Fruit fly (Drosophila melanogaster) whole organism, embryonic: ENCODE results near the gene CG31313.

Experiments used
- Ada2b ChIP-seq: fragments of 200-800 bp; sonication (Bioruptor generic); IDR thresholded peaks from 2 replicates; pipeline ENCODE4 v1.3.6; 2022; ENCODE audit warnings: missing biosample characterization, missing genetic modification characterization
- Antp ChIP-seq: fragments of 200-800 bp; sonication (Bioruptor generic); optimal IDR thresholded peaks from 3 replicates; lab custom pipeline; 2016; ENCODE audit warnings: missing biosample characterization, missing genetic modification characterization
- B-H2 ChIP-seq: fragments of 200-800 bp; sonication (Bioruptor generic); optimal IDR thresholded peaks from 2 replicates; lab custom pipeline; 2018; ENCODE audit warnings: missing biosample characterization, mild to moderate bottlenecking, missing genetic modification characterization
- CG10543 ChIP-seq: fragments of 200-800 bp; sonication (Bioruptor generic); optimal IDR thresholded peaks from 3 replicates; lab custom pipeline; 2017; ENCODE audit warnings: missing biosample characterization, mild to moderate bottlenecking, missing genetic modification characterization, moderate library complexity
- CG10959 ChIP-seq: fragments of 200-800 bp; sonication (Bioruptor generic); IDR thresholded peaks from 2 replicates; pipeline ENCODE4 v1.3.6; 2022; ENCODE audit warnings: missing biosample characterization, missing genetic modification characterization
- CG14965 ChIP-seq: fragments of 200-800 bp; sonication (Bioruptor generic); optimal IDR thresholded peaks from 2 replicates; lab custom pipeline; 2016; ENCODE audit warnings: missing biosample characterization, missing genetic modification characterization, borderline replicate concordance
- CG1529 ChIP-seq: fragments of 200-800 bp; sonication (Bioruptor generic); optimal IDR thresholded peaks from 3 replicates; lab custom pipeline; 2018; ENCODE audit warnings: missing biosample characterization, missing genetic modification characterization
- CG16863 ChIP-seq: fragments of 200-800 bp; sonication (Bioruptor generic); optimal IDR thresholded peaks from 3 replicates; lab custom pipeline; 2016; ENCODE audit warnings: missing biosample characterization, missing genetic modification characterization
- CG17829 ChIP-seq: fragments of 200-800 bp; optimal IDR thresholded peaks from 2 replicates; lab custom pipeline; 2019; ENCODE audit warnings: missing biosample characterization, mild to moderate bottlenecking, missing genetic modification characterization, moderate library complexity
- CG1792 ChIP-seq: fragments of 200-800 bp; sonication (Bioruptor generic); optimal IDR thresholded peaks from 2 replicates; lab custom pipeline; 2016; ENCODE audit warnings: missing biosample characterization, missing genetic modification characterization
- CG2120 ChIP-seq: fragments of 200-800 bp; sonication (Bioruptor generic); optimal IDR thresholded peaks from 3 replicates; lab custom pipeline; 2016; ENCODE audit warnings: missing biosample characterization, missing genetic modification characterization
- CG30020 ChIP-seq: fragments of 200-800 bp; optimal IDR thresholded peaks from 2 replicates; lab custom pipeline; 2019; ENCODE audit warnings: missing biosample characterization, mild to moderate bottlenecking, missing genetic modification characterization, moderate library complexity
- CG3281 ChIP-seq: fragments of 200-800 bp; sonication (Bioruptor generic); optimal IDR thresholded peaks from 3 replicates; lab custom pipeline; 2017; ENCODE audit warnings: missing biosample characterization, mild to moderate bottlenecking, missing genetic modification characterization
- CG3407 ChIP-seq: fragments of 200-800 bp; sonication (Bioruptor generic); optimal IDR thresholded peaks from 2 replicates; lab custom pipeline; 2018; ENCODE audit warnings: missing biosample characterization, mild to moderate bottlenecking, missing genetic modification characterization
- CG34422 ChIP-seq: fragments of 200-800 bp; sonication (Bioruptor generic); IDR thresholded peaks from 3 replicates; pipeline ENCODE4 v1.3.6; 2022; ENCODE audit warnings: missing biosample characterization, missing genetic modification characterization
- CG42726 ChIP-seq: fragments of 200-800 bp; sonication (Bioruptor generic); IDR thresholded peaks from 2 replicates; pipeline ENCODE4 v1.3.6; 2022; ENCODE audit warnings: missing biosample characterization, missing genetic modification characterization; ENCODE audit not compliant: partially characterized antibody
- CG5953 ChIP-seq: fragments of 200-800 bp; sonication (Bioruptor generic); IDR thresholded peaks from 2 replicates; pipeline ENCODE4 v1.3.6; 2022; ENCODE audit warnings: missing biosample characterization, missing genetic modification characterization
- CG6689 ChIP-seq: fragments of 200-800 bp; sonication (Bioruptor generic); IDR thresholded peaks from 2 replicates; pipeline ENCODE4 v1.3.6; 2022; ENCODE audit warnings: missing biosample characterization, missing genetic modification characterization
- CG8388 ChIP-seq: fragments of 200-800 bp; sonication (Bioruptor generic); optimal IDR thresholded peaks from 2 replicates; lab custom pipeline; 2019; ENCODE audit warnings: missing biosample characterization, mild to moderate bottlenecking, missing genetic modification characterization, moderate library complexity
- Chrac-16 ChIP-seq: fragments of 200-800 bp; sonication (Bioruptor generic); optimal IDR thresholded peaks from 3 replicates; lab custom pipeline; 2016; ENCODE audit warnings: missing biosample characterization, missing genetic modification characterization
- D19A ChIP-seq: fragments of 200-800 bp; optimal IDR thresholded peaks from 3 replicates; lab custom pipeline; 2019; ENCODE audit warnings: missing biosample characterization, mild to moderate bottlenecking, missing genetic modification characterization, moderate library complexity
- Ets65A ChIP-seq: fragments of 200-800 bp; sonication (Bioruptor generic); peaks from one replicate; lab custom pipeline; 2016; ENCODE audit warnings: missing biosample characterization, missing genetic modification characterization
- Fer2 ChIP-seq: fragments of 200-800 bp; sonication (Bioruptor generic); optimal IDR thresholded peaks from 2 replicates; lab custom pipeline; 2018; ENCODE audit warnings: missing biosample characterization, mild to moderate bottlenecking, missing genetic modification characterization, moderate library complexity
- HHEX ChIP-seq: fragments of 200-800 bp; sonication (Bioruptor generic); optimal IDR thresholded peaks from 3 replicates; lab custom pipeline; 2017; ENCODE audit warnings: missing biosample characterization, mild to moderate bottlenecking, missing genetic modification characterization, missing genetic modification reagents
- HLH4C ChIP-seq: fragments of 200-800 bp; sonication (Bioruptor generic); IDR thresholded peaks from 3 replicates; pipeline ENCODE4 v1.3.6; 2022; ENCODE audit warnings: missing biosample characterization, missing genetic modification characterization; ENCODE audit not compliant: partially characterized antibody
- NC2α ChIP-seq: fragments of 200-800 bp; sonication (Bioruptor generic); optimal IDR thresholded peaks from 2 replicates; lab custom pipeline; 2016; ENCODE audit warnings: missing biosample characterization, missing genetic modification characterization
- Oaz ChIP-seq: fragments of 200-800 bp; sonication (Bioruptor generic); IDR thresholded peaks from 2 replicates; pipeline ENCODE4 v1.3.6; 2022; ENCODE audit warnings: missing biosample characterization, missing genetic modification characterization
- Pdp1 ChIP-seq, 2 experiments: fragments of 200-800 bp; sonication (Bioruptor generic); optimal IDR thresholded peaks; 3 replicates each; lab custom pipeline; 2016; ENCODE audit warnings: missing biosample characterization in 2 of 2, missing genetic modification characterization in 2 of 2, mild to moderate bottlenecking in 1 of 2, moderate library complexity in 1 of 2
- Trl ChIP-seq, 3 experiments: fragments of >200 bp in 2 of 3; fragments of 200-800 bp in 1 of 3; sonication (Bioruptor generic) in 1 of 3; optimal IDR thresholded peaks; 2 replicates in 1 of 3; 3 replicates in 2 of 3; lab custom pipeline; 2016 to 2017; ENCODE audit warnings: missing biosample characterization in 1 of 3, missing genetic modification characterization in 1 of 3
- ap ChIP-seq: fragments of 200-800 bp; sonication (Bioruptor generic); IDR thresholded peaks from 2 replicates; pipeline ENCODE4 v1.3.6; 2022; ENCODE audit warnings: missing biosample characterization, missing genetic modification characterization
- br ChIP-seq: fragments of >200 bp; optimal IDR thresholded peaks from 2 replicates; lab custom pipeline; 2017
- bsh ChIP-seq, 2 experiments: fragments of 200-800 bp; sonication (Bioruptor generic); optimal IDR thresholded peaks; 2 replicates each; lab custom pipeline; 2017 to 2018; ENCODE audit warnings: mild to moderate bottlenecking in 2 of 2, missing biosample characterization in 2 of 2, missing genetic modification characterization in 2 of 2, moderate library complexity in 1 of 2
- cg ChIP-seq: fragments of 200-800 bp; sonication (Bioruptor generic); optimal IDR thresholded peaks from 3 replicates; lab custom pipeline; 2019; ENCODE audit warnings: missing biosample characterization, mild to moderate bottlenecking, missing genetic modification characterization, moderate library complexity
- chif ChIP-seq, 2 experiments: fragments of 200-800 bp; sonication (Bioruptor generic); optimal IDR thresholded peaks; 3 replicates each; lab custom pipeline; 2016; ENCODE audit warnings: missing biosample characterization in 2 of 2, missing genetic modification characterization in 2 of 2
- dmrt11E ChIP-seq: fragments of 200-800 bp; sonication (Bioruptor generic); optimal IDR thresholded peaks from 3 replicates; lab custom pipeline; 2018; ENCODE audit warnings: missing biosample characterization, mild to moderate bottlenecking, missing genetic modification characterization, moderate library complexity
- dmrt99B ChIP-seq: fragments of 200-800 bp; sonication (Bioruptor generic); optimal IDR thresholded peaks from 2 replicates; lab custom pipeline; 2018; ENCODE audit warnings: missing biosample characterization, mild to moderate bottlenecking, missing genetic modification characterization, moderate library complexity
- esg ChIP-seq: fragments of 200-800 bp; sonication (Bioruptor generic); conservative IDR thresholded peaks from 2 replicates; pipeline ENCODE4 v1.3.6; 2022; ENCODE audit warnings: missing biosample characterization, missing genetic modification characterization
- fd102C ChIP-seq: fragments of 200-800 bp; sonication (Bioruptor generic); optimal IDR thresholded peaks from 2 replicates; lab custom pipeline; 2018; ENCODE audit warnings: missing biosample characterization, mild to moderate bottlenecking, missing genetic modification characterization, moderate library complexity
- ind ChIP-seq: fragments of 200-800 bp; sonication (Bioruptor generic); optimal IDR thresholded peaks from 3 replicates; lab custom pipeline; 2016; ENCODE audit warnings: missing biosample characterization, missing genetic modification characterization
- lab ChIP-seq: fragments of 200-800 bp; sonication (Bioruptor generic); optimal IDR thresholded peaks from 3 replicates; lab custom pipeline; 2017; ENCODE audit warnings: missing biosample characterization, missing genetic modification characterization, mild to moderate bottlenecking, moderate library complexity, missing genetic modification reagents
- lola ChIP-seq, 3 experiments: fragments of >200 bp in 2 of 3; fragments of 200-800 bp in 1 of 3; sonication (Bioruptor generic) in 1 of 3; optimal IDR thresholded peaks; 2 replicates each; lab custom pipeline; 2017 to 2019; ENCODE audit warnings: missing biosample characterization in 3 of 3, missing genetic modification characterization in 3 of 3, mild to moderate bottlenecking in 1 of 3, moderate library complexity in 1 of 3
- mld ChIP-seq: fragments of 200-800 bp; sonication (Bioruptor generic); IDR thresholded peaks from 3 replicates; pipeline ENCODE4 v1.3.6; 2022; ENCODE audit warnings: missing biosample characterization, missing genetic modification characterization; ENCODE audit not compliant: partially characterized antibody
- peb ChIP-seq: fragments of 200-800 bp; sonication (Bioruptor generic); IDR thresholded peaks from 2 replicates; pipeline ENCODE4 v1.3.6; 2022; ENCODE audit warnings: missing biosample characterization, missing genetic modification characterization
- prd ChIP-seq, 3 experiments: fragments of >200 bp in 2 of 3; fragments of 200-800 bp in 1 of 3; sonication (Bioruptor generic) in 1 of 3; optimal IDR thresholded peaks in 2 of 3; IDR thresholded peaks in 1 of 3; 2 replicates in 2 of 3; 3 replicates in 1 of 3; pipeline versions ENCODE4 v1.3.6 to Lab custom; 2017 to 2022; ENCODE audit warnings: missing biosample characterization in 1 of 3, missing genetic modification characterization in 1 of 3
- pum ChIP-seq: fragments of 200-800 bp; sonication (Bioruptor generic); optimal IDR thresholded peaks from 2 replicates; lab custom pipeline; 2016; ENCODE audit warnings: missing biosample characterization, missing genetic modification characterization
- slp2 ChIP-seq: fragments of 200-800 bp; sonication (Bioruptor generic); optimal IDR thresholded peaks from 2 replicates; lab custom pipeline; 2016; ENCODE audit warnings: missing biosample characterization, missing genetic modification characterization
- tll ChIP-seq, 2 experiments: fragments of 200-800 bp in 1 of 2; fragments of >200 bp in 1 of 2; sonication (Bioruptor generic) in 1 of 2; optimal IDR thresholded peaks; 2 replicates each; lab custom pipeline; 2017 to 2019; ENCODE audit warnings: missing biosample characterization in 2 of 2, missing genetic modification characterization in 2 of 2, mild to moderate bottlenecking in 1 of 2, moderate library complexity in 1 of 2
- vvl ChIP-seq: fragments of 200-800 bp; sonication (Bioruptor generic); IDR thresholded peaks from 2 replicates; pipeline ENCODE4 v1.3.6; 2022; ENCODE audit warnings: missing biosample characterization, missing genetic modification characterization
- zen ChIP-seq: fragments of 200-800 bp; sonication (Bioruptor generic); optimal IDR thresholded peaks from 3 replicates; lab custom pipeline; 2018; ENCODE audit warnings: missing biosample characterization, mild to moderate bottlenecking, missing genetic modification characterization, moderate library complexity

The CG31313 gene

dm6 chr3R:14589483-14589882, 22.3 kb upstream of the CG31313 start (continued):
- TF ChIP-seq dmrt99B (tag; lab: Kevin White, UChicago): no peak
- TF ChIP-seq CG10543: no peak
- TF ChIP-seq peb (GFP tag; lab: Robert Waterston, UW): no peak
- TF ChIP-seq CG5953: no peak
- no peak for TF ChIP-seq B-H2 (GFP tag; lab: Kevin White, UChicago)
- peak; percentile 39 for TF ChIP-seq CG17829 (tag; lab: Kevin White, UChicago)
- TF ChIP-seq CG8388 (GFP tag; lab: Kevin White, UChicago): peak; percentile 14
- TF ChIP-seq pum: no peak
- TF ChIP-seq CG3281 (GFP tag; lab: Kevin White, UChicago): no peak
- no peak for TF ChIP-seq CG42726 (GFP tag; lab: Robert Waterston, UW)
- TF ChIP-seq HLH4C: no peak
- TF ChIP-seq zen: peak; percentile 31
- no peak for TF ChIP-seq ap (GFP tag; lab: Robert Waterston, UW)
- no peak for TF ChIP-seq prd (optimal IDR thresholded peaks at IDR 0.05; lab: Kevin White, UChicago)
- peak; percentile 69; the same call in 2 of the 3 replicates for TF ChIP-seq prd (GFP tag; IDR thresholded peaks at IDR 0.05; lab: Robert Waterston, UW)
- no peak for TF ChIP-seq CG16863 (GFP tag; lab: Kevin White, UChicago)
- no peak for TF ChIP-seq br
- TF ChIP-seq CG14965 (GFP tag; lab: Kevin White, UChicago): no peak
- TF ChIP-seq cg (GFP tag; lab: Kevin White, UChicago): no peak
- peak; percentile 74 for TF ChIP-seq dmrt11E (tag; lab: Kevin White, UChicago)
- no peak for TF ChIP-seq NC2α
- TF ChIP-seq ind: no peak
- TF ChIP-seq Ets65A (GFP tag; lab: Kevin White, UChicago): peak; percentile 89
- TF ChIP-seq Antp (GFP tag; lab: Kevin White, UChicago): no peak
- TF ChIP-seq CG30020 (tag; lab: Kevin White, UChicago): no peak
- TF ChIP-seq chif (GFP tag; optimal IDR thresholded peaks at IDR 0.05; lab: Kevin White, UChicago): peak; percentile 20 to 25
- no peak for TF ChIP-seq Oaz (GFP tag; lab: Robert Waterston, UW)
- no peak for TF ChIP-seq slp2 (GFP tag; lab: Kevin White, UChicago)
- no peak for TF ChIP-seq mld (GFP tag; lab: Robert Waterston, UW)
- TF ChIP-seq HHEX (GFP tag; lab: Kevin White, UChicago): no peak
- TF ChIP-seq CG10959: peak; percentile 51
- TF ChIP-seq lola (GFP tag; optimal IDR thresholded peaks at IDR 0.05; lab: Kevin White, UChicago): peak in 1 of 3 experiments; percentile 39
- peak; percentile 3 for TF ChIP-seq D19A (tag; lab: Kevin White, UChicago)
- TF ChIP-seq tll (GFP tag; optimal IDR thresholded peaks at IDR 0.05; lab: Kevin White, UChicago): peak in 1 of 2 experiments; percentile 16
- TF ChIP-seq esg (GFP tag; lab: Robert Waterston, UW): no peak
- TF ChIP-seq bsh (GFP tag; optimal IDR thresholded peaks at IDR 0.05; lab: Kevin White, UChicago): peak in 1 of 2 experiments; percentile 37
- TF ChIP-seq Pdp1 (GFP tag; optimal IDR thresholded peaks at IDR 0.05; lab: Kevin White, UChicago): peak in 1 of 2 experiments; percentile 85
- no peak for TF ChIP-seq CG3407
- TF ChIP-seq fd102C (GFP tag; lab: Kevin White, UChicago): peak; percentile 19
- no peak for TF ChIP-seq Fer2
- TF ChIP-seq CG1529 (GFP tag; lab: Kevin White, UChicago): no peak
- no peak for TF ChIP-seq Trl (optimal IDR thresholded peaks at IDR 0.05; lab: Kevin White, UChicago)
- TF ChIP-seq Trl (GFP tag; optimal IDR thresholded peaks at IDR 0.05; lab: Kevin White, UChicago): no peak
- 0 out of 2 replicates have a peak, but pooled peaks have one; percentile 25 for TF ChIP-seq CG6689 (GFP tag; lab: Robert Waterston, UW)
- TF ChIP-seq CG2120: no peak
- TF ChIP-seq Ada2b (GFP tag; lab: Robert Waterston, UW): no peak
- no peak for TF ChIP-seq lab (GFP tag; lab: Kevin White, UChicago)
- peak; percentile 39 for TF ChIP-seq Chrac-16
- TF ChIP-seq vvl: peak; percentile 49; the same call in 1 of the 2 replicates
- TF ChIP-seq CG1792 (GFP tag; lab: Kevin White, UChicago): no peak
- no peak for TF ChIP-seq CG34422 (GFP tag; lab: Robert Waterston, UW)
